In genomic region chrII:9356723-9357122, ce11 we compare ENCODE assay signal across 2 worm cellular contexts.
TF ChIP-seq lines count a peak whose summit lies in the region.

No protein-coding gene starts in this region.

TF ChIP-seq in whole organism, L1 larva, 84 proteins besides CTCF, POLR2A, EP300 and RAD21 (continued from another document):
- peak; percentile 47 to 49 for TF ChIP-seq efl-1 (optimal IDR thresholded peaks at IDR 0.05; lab: Kevin White, UChicago)
- peak; percentile 11 to 89 for TF ChIP-seq efl-1 (GFP tag; optimal IDR thresholded peaks at IDR 0.05 in 1 of 2; lab: Kevin White, UChicago)
- TF ChIP-seq nhr-11 (tag; optimal IDR thresholded peaks at IDR 0.05; lab: Kevin White, UChicago): no peak
- TF ChIP-seq ceh-88 (GFP tag; IDR thresholded peaks at IDR 0.05; lab: Robert Waterston, UW): no peak
- no peak for TF ChIP-seq sptf-1 (tag; optimal IDR thresholded peaks at IDR 0.05; lab: Kevin White, UChicago)
- peak; percentile 5 for TF ChIP-seq tbx-2 (tag; optimal IDR thresholded peaks at IDR 0.05; lab: Kevin White, UChicago)
- TF ChIP-seq irx-1 (tag; optimal IDR thresholded peaks at IDR 0.05; lab: Kevin White, UChicago): no peak
- peak; percentile 40 for TF ChIP-seq nhr-47 (tag; optimal IDR thresholded peaks at IDR 0.05; lab: Kevin White, UChicago)
- no peak for TF ChIP-seq lin-15B (tag; optimal IDR thresholded peaks at IDR 0.05; lab: Kevin White, UChicago)
- TF ChIP-seq nhr-85 (tag; lab: Kevin White, UChicago): peak; percentile 79
- peak; percentile 50 for TF ChIP-seq nhr-19 (GFP tag; conservative IDR thresholded peaks at IDR 0.05; lab: Robert Waterston, UW)
- TF ChIP-seq lsy-2 (tag; optimal IDR thresholded peaks at IDR 0.05; lab: Kevin White, UChicago): peak in 1 of 2 experiments; percentile 68
- no peak for TF ChIP-seq unc-30 (tag; optimal IDR thresholded peaks at IDR 0.05; lab: Kevin White, UChicago)
- peak; percentile 63 for TF ChIP-seq unc-130 (tag; optimal IDR thresholded peaks at IDR 0.05; lab: Kevin White, UChicago)
- TF ChIP-seq C34B4.2 (tag; optimal IDR thresholded peaks at IDR 0.05; lab: Kevin White, UChicago): no peak
- peak; percentile 12 for TF ChIP-seq C16A3.4 (tag; optimal IDR thresholded peaks at IDR 0.05; lab: Kevin White, UChicago)
- TF ChIP-seq fkh-8 (tag; optimal IDR thresholded peaks at IDR 0.05; lab: Kevin White, UChicago): no peak
- no peak for TF ChIP-seq aly-2 (tag; optimal IDR thresholded peaks at IDR 0.05; lab: Kevin White, UChicago)
- no peak for TF ChIP-seq nhr-84 (tag; optimal IDR thresholded peaks at IDR 0.05; lab: Kevin White, UChicago)
- TF ChIP-seq ztf-4 (tag; optimal IDR thresholded peaks at IDR 0.05; lab: Kevin White, UChicago): no peak
- TF ChIP-seq ceh-90 (tag; optimal IDR thresholded peaks at IDR 0.05; lab: Kevin White, UChicago): no peak
- no peak for TF ChIP-seq hlh-4 (tag; optimal IDR thresholded peaks at IDR 0.05; lab: Kevin White, UChicago)
- no peak for TF ChIP-seq lin-13 (GFP tag; optimal IDR thresholded peaks at IDR 0.05; lab: Kevin White, UChicago)
- peak in 2 of 3 experiments; percentile 17 to 35 for TF ChIP-seq dpl-1 (GFP tag; optimal IDR thresholded peaks at IDR 0.05; lab: Kevin White, UChicago)
- no peak for TF ChIP-seq fos-1 (tag; optimal IDR thresholded peaks at IDR 0.05; lab: Kevin White, UChicago)
- TF ChIP-seq tlp-1 (tag; optimal IDR thresholded peaks at IDR 0.05; lab: Kevin White, UChicago): no peak
- TF ChIP-seq elt-2 (tag; optimal IDR thresholded peaks at IDR 0.05; lab: Kevin White, UChicago): no peak
- TF ChIP-seq nhr-90 (tag; optimal IDR thresholded peaks at IDR 0.05; lab: Kevin White, UChicago; ENCODE audit: poor library complexity): peak; percentile 3
- TF ChIP-seq zag-1 (tag; optimal IDR thresholded peaks at IDR 0.05; lab: Kevin White, UChicago): no peak
- TF ChIP-seq skn-1 (tag; optimal IDR thresholded peaks at IDR 0.05; lab: Kevin White, UChicago): peak; percentile 34
- no peak for TF ChIP-seq pqm-1 (tag; optimal IDR thresholded peaks at IDR 0.05; lab: Kevin White, UChicago)
- TF ChIP-seq nhr-20 (tag; optimal IDR thresholded peaks at IDR 0.05; lab: Kevin White, UChicago): peak; percentile 58
- TF ChIP-seq grh-1 (GFP tag; IDR thresholded peaks at IDR 0.05; lab: Robert Waterston, UW): no peak
- peak in 1 of 6 experiments; percentile 60 for TF ChIP-seq elt-3 (tag; optimal IDR thresholded peaks at IDR 0.05; lab: Kevin White, UChicago)
- peak in 1 of 2 experiments; percentile 51 for TF ChIP-seq egl-27 (tag; optimal IDR thresholded peaks at IDR 0.05; lab: Kevin White, UChicago)
- TF ChIP-seq snu-23 (GFP tag; optimal IDR thresholded peaks at IDR 0.05; lab: Kevin White, UChicago): peak; percentile 69
- TF ChIP-seq mep-1 (tag; optimal IDR thresholded peaks at IDR 0.05; lab: Kevin White, UChicago): peak; percentile 25
- TF ChIP-seq pag-3 (tag; optimal IDR thresholded peaks at IDR 0.05; lab: Kevin White, UChicago; ENCODE audit: borderline replicate concordance, insufficient read depth): no peak
- TF ChIP-seq mef-2 (tag; optimal IDR thresholded peaks at IDR 0.05; lab: Kevin White, UChicago): no peak
- no peak for TF ChIP-seq ztf-11 (tag; optimal IDR thresholded peaks at IDR 0.05; lab: Kevin White, UChicago)
- no peak for TF ChIP-seq sox-4 (tag; optimal IDR thresholded peaks at IDR 0.05; lab: Kevin White, UChicago)
- no peak for TF ChIP-seq lir-3 (tag; optimal IDR thresholded peaks at IDR 0.05; lab: Kevin White, UChicago; ENCODE audit: poor library complexity)
- TF ChIP-seq blmp-1 (tag; optimal IDR thresholded peaks at IDR 0.05; lab: Kevin White, UChicago): peak; percentile 59
- TF ChIP-seq nhr-12 (tag; optimal IDR thresholded peaks at IDR 0.05; lab: Kevin White, UChicago): no peak
- no peak for TF ChIP-seq fkh-4 (tag; optimal IDR thresholded peaks at IDR 0.05; lab: Kevin White, UChicago; ENCODE audit: borderline replicate concordance)
- no peak for TF ChIP-seq ces-1 (GFP tag; optimal IDR thresholded peaks at IDR 0.05; lab: Kevin White, UChicago)
- no peak for TF ChIP-seq isw-1 (GFP tag; IDR thresholded peaks at IDR 0.05; lab: Robert Waterston, UW)
- no peak for TF ChIP-seq F16B12.6 (tag; optimal IDR thresholded peaks at IDR 0.05; lab: Kevin White, UChicago)
- TF ChIP-seq unc-86 (tag; optimal IDR thresholded peaks at IDR 0.05; lab: Kevin White, UChicago): no peak
- TF ChIP-seq lin-14 (GFP tag; optimal IDR thresholded peaks at IDR 0.05; lab: Kevin White, UChicago): peak; percentile 91
- no peak for TF ChIP-seq nhr-76 (tag; optimal IDR thresholded peaks at IDR 0.05; lab: Kevin White, UChicago)
- TF ChIP-seq sup-37 (GFP tag; optimal IDR thresholded peaks at IDR 0.05; lab: Kevin White, UChicago): no peak
- no peak for TF ChIP-seq jun-1 (tag; optimal IDR thresholded peaks at IDR 0.05; lab: Kevin White, UChicago)
- TF ChIP-seq pax-3 (tag; optimal IDR thresholded peaks at IDR 0.05; lab: Kevin White, UChicago): no peak
- TF ChIP-seq ama-1 (optimal IDR thresholded peaks at IDR 0.05; lab: Kevin White, UChicago): no peak
- no peak for TF ChIP-seq snpc-4 (tag; optimal IDR thresholded peaks at IDR 0.05; lab: Kevin White, UChicago)
- TF ChIP-seq efl-3 (GFP tag; optimal IDR thresholded peaks at IDR 0.05; lab: Kevin White, UChicago): no peak
- TF ChIP-seq lin-39 (tag; optimal IDR thresholded peaks at IDR 0.05; lab: Kevin White, UChicago): no peak
- TF ChIP-seq ceh-8 (GFP tag; optimal IDR thresholded peaks at IDR 0.05; lab: Kevin White, UChicago): no peak
- TF ChIP-seq xbp-1 (tag; optimal IDR thresholded peaks at IDR 0.05; lab: Kevin White, UChicago): peak; percentile 4
- TF ChIP-seq alr-1 (tag; optimal IDR thresholded peaks at IDR 0.05; lab: Kevin White, UChicago; ENCODE audit: borderline replicate concordance): no peak
- peak; percentile 65 for TF ChIP-seq nhr-71 (tag; optimal IDR thresholded peaks at IDR 0.05; lab: Kevin White, UChicago)
- TF ChIP-seq nhr-77 (tag; optimal IDR thresholded peaks at IDR 0.05; lab: Kevin White, UChicago): peak; percentile 38
- TF ChIP-seq vab-15 (tag; optimal IDR thresholded peaks at IDR 0.05; lab: Kevin White, UChicago): no peak
- peak in 1 of 2 experiments; percentile 60 for TF ChIP-seq mdl-1 (tag; optimal IDR thresholded peaks at IDR 0.05; lab: Kevin White, UChicago)
- TF ChIP-seq egl-13 (tag; optimal IDR thresholded peaks at IDR 0.05; lab: Kevin White, UChicago): no peak
- no peak for TF ChIP-seq hlh-17 (GFP tag; optimal IDR thresholded peaks at IDR 0.05; lab: Kevin White, UChicago; ENCODE audit: borderline replicate concordance)

TF ChIP-seq in whole organism, L3 larva, 47 proteins besides CTCF, POLR2A, EP300 and RAD21 (continued from another document):
- peak; percentile 27 for TF ChIP-seq R02D3.7 (tag; optimal IDR thresholded peaks at IDR 0.05; lab: Kevin White, UChicago)
- TF ChIP-seq snpc-4 (tag; optimal IDR thresholded peaks at IDR 0.05; lab: Kevin White, UChicago): peak; percentile 64
- TF ChIP-seq lin-15B (tag; optimal IDR thresholded peaks at IDR 0.05; lab: Kevin White, UChicago): peak; percentile 27
